Worm (Caenorhabditis elegans) whole organism, young adult: Measurements from ENCODE around the gene C43F9.5.

ENCODE experiments used
- B0035.1 ChIP-seq: sonication (generic microtip); optimal IDR thresholded peaks from 2 replicates; lab custom pipeline; 2016; ENCODE audit warnings: missing genetic modification characterization, mild to moderate bottlenecking, missing compliant biosample characterization, missing genotype, missing genetic modification reagents
- D2030.7 ChIP-seq: fragments of 200-800 bp; sonication (Bioruptor generic); IDR thresholded peaks from 2 replicates; pipeline ENCODE4 v1.3.6; 2022; ENCODE audit warnings: missing genetic modification reagents, missing genetic modification characterization, missing compliant biosample characterization
- F33H1.4 ChIP-seq: fragments of 200-800 bp; sonication (Bioruptor generic); IDR thresholded peaks from 2 replicates; pipeline ENCODE4 v1.3.6; 2022; ENCODE audit warnings: missing genetic modification reagents, missing genetic modification characterization, missing compliant biosample characterization
- F37B4.10 ChIP-seq: fragments of 200-800 bp; sonication (Bioruptor generic); IDR thresholded peaks from 2 replicates; pipeline ENCODE4 v1.3.6; 2022; ENCODE audit warnings: missing genetic modification characterization, missing compliant biosample characterization
- F39B2.1 ChIP-seq: fragments of 200-800 bp; sonication (Bioruptor generic); IDR thresholded peaks from 2 replicates; pipeline ENCODE4 v1.3.6; 2022; ENCODE audit warnings: missing genetic modification reagents, missing genetic modification characterization, missing compliant biosample characterization
- Y56A3A.18 ChIP-seq: fragments of 200-800 bp; sonication (Bioruptor generic); IDR thresholded peaks from 2 replicates; pipeline ENCODE4 v1.3.6; 2022; ENCODE audit warnings: missing genetic modification reagents, missing genetic modification characterization, missing compliant biosample characterization
- bed-1 ChIP-seq: fragments of 200-800 bp; sonication (Bioruptor generic); IDR thresholded peaks from 2 replicates; pipeline ENCODE4 v1.3.6; 2022; ENCODE audit warnings: missing genetic modification reagents, missing genetic modification characterization, missing compliant biosample characterization
- ccch-3 ChIP-seq: fragments of 200-800 bp; sonication (Bioruptor generic); optimal IDR thresholded peaks from 2 replicates; lab custom pipeline; 2018; ENCODE audit warnings: mild to moderate bottlenecking, missing genetic modification characterization, missing compliant biosample characterization
- ceh-40 ChIP-seq: fragments of 200-800 bp; sonication (Bioruptor generic); IDR thresholded peaks from 2 replicates; pipeline ENCODE4 v1.3.6; 2022; ENCODE audit warnings: missing genetic modification characterization, missing compliant biosample characterization
- die-1 ChIP-seq: sonication (generic microtip); optimal IDR thresholded peaks from 2 replicates; lab custom pipeline; 2016; ENCODE audit warnings: missing genotype, mild to moderate bottlenecking, missing genetic modification characterization, missing compliant biosample characterization
- dpff-1 ChIP-seq: sonication (generic microtip); optimal IDR thresholded peaks from 2 replicates; lab custom pipeline; 2017; ENCODE audit warnings: mild to moderate bottlenecking, missing genetic modification characterization, missing compliant biosample characterization
- egl-44 ChIP-seq: fragments of 200-800 bp; sonication (Bioruptor generic); IDR thresholded peaks from 2 replicates; pipeline ENCODE4 v1.3.6; 2022; ENCODE audit warnings: missing genetic modification reagents, missing genetic modification characterization, missing compliant biosample characterization
- egrh-3 ChIP-seq: fragments of 200-800 bp; sonication (Bioruptor generic); IDR thresholded peaks from 2 replicates; pipeline ENCODE4 v1.3.6; 2022; ENCODE audit warnings: missing genetic modification reagents, missing genetic modification characterization, missing compliant biosample characterization
- ets-4 ChIP-seq: fragments of 200-800 bp; sonication (Bioruptor generic); optimal IDR thresholded peaks from 2 replicates; lab custom pipeline; 2018; ENCODE audit warnings: mild to moderate bottlenecking, missing genetic modification characterization, missing compliant biosample characterization
- fkh-3 ChIP-seq: sonication (generic microtip); optimal IDR thresholded peaks from 2 replicates; lab custom pipeline; 2016; ENCODE audit warnings: mild to moderate bottlenecking, missing genetic modification characterization, missing compliant biosample characterization
- hrde-1 ChIP-seq: sonication (generic microtip); optimal IDR thresholded peaks from 2 replicates; lab custom pipeline; 2016; ENCODE audit warnings: missing genetic modification characterization, mild to moderate bottlenecking, missing compliant biosample characterization, moderate library complexity, missing genotype, missing genetic modification reagents, borderline replicate concordance
- let-607 ChIP-seq, 2 experiments: fragments of 200-800 bp in 1 of 2; sonication (Bioruptor generic) in 1 of 2; sonication (generic microtip) in 1 of 2; optimal IDR thresholded peaks; 2 replicates each; lab custom pipeline; 2016 to 2018; ENCODE audit warnings: mild to moderate bottlenecking in 2 of 2, missing compliant biosample characterization in 2 of 2, missing genetic modification characterization in 2 of 2, moderate library complexity in 2 of 2, missing genotype in 1 of 2
- lin-26 ChIP-seq: fragments of 200-800 bp; sonication (Bioruptor generic); IDR thresholded peaks from 2 replicates; pipeline ENCODE4 v1.3.6; 2022; ENCODE audit warnings: missing genetic modification reagents, missing genetic modification characterization, missing compliant biosample characterization
- madf-10 ChIP-seq: sonication (generic microtip); optimal IDR thresholded peaks from 2 replicates; lab custom pipeline; 2016; ENCODE audit warnings: mild to moderate bottlenecking, missing genetic modification characterization, missing compliant biosample characterization
- mel-28 ChIP-seq: sonication (generic microtip); optimal IDR thresholded peaks from 2 replicates; lab custom pipeline; 2016; ENCODE audit warnings: borderline replicate concordance, mild to moderate bottlenecking, missing genetic modification characterization, missing compliant biosample characterization
- nhr-179 ChIP-seq: sonication (generic microtip); optimal IDR thresholded peaks from 2 replicates; lab custom pipeline; 2016; ENCODE audit warnings: mild to moderate bottlenecking, missing genetic modification characterization, missing compliant biosample characterization
- nhr-27 ChIP-seq: fragments of 200-800 bp; sonication (Bioruptor generic); optimal IDR thresholded peaks from 2 replicates; lab custom pipeline; 2018; ENCODE audit warnings: mild to moderate bottlenecking, missing genetic modification characterization, moderate library complexity, missing compliant biosample characterization
- nhr-80 ChIP-seq: sonication (generic microtip); optimal IDR thresholded peaks from 2 replicates; lab custom pipeline; 2016; ENCODE audit warnings: missing genetic modification characterization, missing compliant biosample characterization
- nhr-90 ChIP-seq: sonication (generic microtip); optimal IDR thresholded peaks from 2 replicates; lab custom pipeline; 2016; ENCODE audit warnings: missing genotype, mild to moderate bottlenecking, missing genetic modification characterization, missing compliant biosample characterization
- sdz-38 ChIP-seq: sonication (generic microtip); optimal IDR thresholded peaks from 2 replicates; lab custom pipeline; 2016; ENCODE audit warnings: missing genotype, missing genetic modification characterization, missing compliant biosample characterization
- somi-1 ChIP-seq: fragments of 200-800 bp; sonication (Bioruptor generic); optimal IDR thresholded peaks from 2 replicates; lab custom pipeline; 2018; ENCODE audit warnings: mild to moderate bottlenecking, missing genetic modification characterization, missing compliant biosample characterization
- tbp1 ChIP-seq: fragments of 200-800 bp; sonication (Bioruptor generic); optimal IDR thresholded peaks from 2 replicates; lab custom pipeline; 2018; ENCODE audit warnings: mild to moderate bottlenecking, missing genetic modification characterization, missing compliant biosample characterization
- xnd-1 ChIP-seq: sonication (generic microtip); optimal IDR thresholded peaks from 2 replicates; lab custom pipeline; 2016; ENCODE audit warnings: missing genotype, missing genetic modification reagents, missing genetic modification characterization, missing compliant biosample characterization
- zfh-2 ChIP-seq: fragments of 200-800 bp; sonication (Bioruptor generic); conservative IDR thresholded peaks from 2 replicates; pipeline ENCODE4 v1.3.6; 2022; ENCODE audit warnings: missing genetic modification reagents, missing genetic modification characterization, missing compliant biosample characterization
- zim-3 ChIP-seq: sonication (generic microtip); optimal IDR thresholded peaks from 2 replicates; lab custom pipeline; 2017; ENCODE audit warnings: mild to moderate bottlenecking, missing genetic modification characterization, moderate library complexity, missing compliant biosample characterization
- ztf-18 ChIP-seq: sonication (generic microtip); optimal IDR thresholded peaks from 2 replicates; lab custom pipeline; 2016; ENCODE audit warnings: missing genotype, mild to moderate bottlenecking, missing genetic modification characterization, missing compliant biosample characterization
- ztf-28 ChIP-seq: fragments of 200-800 bp; sonication (Bioruptor generic); IDR thresholded peaks from 2 replicates; pipeline ENCODE4 v1.3.6; 2022; ENCODE audit warnings: missing genetic modification reagents, missing genetic modification characterization, missing compliant biosample characterization

Gene C43F9.5

ce11 chrIV:10584237-10584636 lies 6.3 kb downstream of the C43F9.5 start, which contains the start of gene oac-8:
TSS of gene oac-8 (plus strand) at chrIV:10584537.
- TF ChIP-seq ccch-3 (GFP tag; lab: Kevin White, UChicago): no peak
- no peak for TF ChIP-seq Y56A3A.18 (GFP tag; lab: Robert Waterston, UW)
- no peak for TF ChIP-seq ets-4 (GFP tag; lab: Kevin White, UChicago)
- TF ChIP-seq xnd-1 (tag; lab: Kevin White, UChicago): no peak
- TF ChIP-seq nhr-27: no peak
- TF ChIP-seq egrh-3: no peak
- no peak for TF ChIP-seq tbp1 (GFP tag; lab: Kevin White, UChicago)
- TF ChIP-seq let-607 (tag; optimal IDR thresholded peaks at IDR 0.05; lab: Kevin White, UChicago): no peak
- no peak for TF ChIP-seq somi-1 (GFP tag; lab: Kevin White, UChicago)
- no peak for TF ChIP-seq die-1 (tag; lab: Kevin White, UChicago)

DNA sequence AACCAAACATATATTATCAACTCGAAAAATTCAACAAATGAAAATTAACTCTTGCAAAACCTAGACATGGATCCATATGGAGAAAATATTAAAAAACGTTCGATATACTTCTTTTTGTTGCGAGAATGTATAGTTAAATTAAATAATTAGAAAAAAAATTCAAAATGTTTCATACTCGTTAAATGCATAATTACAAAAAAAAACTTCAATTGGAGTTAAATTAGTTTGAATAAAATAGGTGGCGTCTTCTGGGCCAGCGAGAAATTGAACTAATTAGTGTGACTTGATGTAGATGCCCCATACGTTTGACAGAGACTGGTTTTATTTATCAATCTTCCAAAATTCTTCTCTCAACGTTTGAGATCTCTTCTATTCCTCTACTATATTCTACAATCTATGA lies 12.2 kb downstream of the C43F9.5 start, which contains the start of gene lgc-43:
TSS of gene lgc-43 (plus strand) at position 301 of the 400 bp plus-strand sequence.
- TF ChIP-seq zim-3 (tag; lab: Kevin White, UChicago): no peak
- no peak for TF ChIP-seq egl-44 (GFP tag; lab: Robert Waterston, UW)
- no peak for TF ChIP-seq ztf-28

- TF ChIP-seq F39B2.1 (GFP tag; lab: Robert Waterston, UW) (no peak), F37B4.10 (GFP tag; lab: Robert Waterston, UW) (no peak), F33H1.4 (GFP tag; lab: Robert Waterston, UW) (no peak), sdz-38 (no peak), fkh-3 (tag; lab: Kevin White, UChicago) (no peak), hrde-1 (no peak), nhr-80 (tag; lab: Kevin White, UChicago) (peak; percentile 37), bed-1 (GFP tag; lab: Robert Waterston, UW) (no peak)
Observed at ce11 chrIV:10577600-10577999, 12.9 kb downstream of the C43F9.5 start.

ce11 chrIV:10576624-10577023 lies 13.9 kb downstream of the C43F9.5 start:
- TF ChIP-seq ztf-18: no peak
- no peak for TF ChIP-seq egrh-3
- no peak for TF ChIP-seq ceh-40 (GFP tag; lab: Robert Waterston, UW)
- TF ChIP-seq madf-10: no peak
- TF ChIP-seq lin-26 (GFP tag; lab: Robert Waterston, UW): no peak

- TF ChIP-seq D2030.7 (GFP tag; lab: Robert Waterston, UW): no peak
Observed at ce11 chrIV:10576050-10576449, 14.5 kb downstream of the C43F9.5 start, which contains the start of gene efn-2. TSS of gene efn-2 (plus strand) at chrIV:10576350.

DNA sequence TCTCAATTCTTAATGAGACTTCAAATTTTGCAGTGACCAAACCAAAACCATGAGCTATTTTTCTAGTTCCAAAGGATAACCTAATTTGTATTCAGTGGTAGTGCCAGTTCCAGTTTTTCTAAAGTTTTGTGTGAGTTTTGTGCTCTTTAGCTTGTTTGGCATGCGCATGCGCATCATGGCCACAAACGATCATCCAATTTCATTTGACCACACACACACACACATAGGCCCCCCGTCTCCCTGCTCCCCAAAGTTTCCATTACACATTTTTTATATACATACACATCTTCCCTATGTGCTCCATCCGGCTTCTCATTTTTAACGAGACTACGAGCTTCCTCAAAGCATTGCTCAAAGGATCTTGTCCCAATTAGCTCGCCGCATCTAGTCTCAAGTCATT lies 16.1 kb downstream of the C43F9.5 start:
- no peak for TF ChIP-seq mel-28
- no peak for TF ChIP-seq B0035.1 (tag; lab: Kevin White, UChicago)
- TF ChIP-seq dpff-1 (tag; lab: Kevin White, UChicago): no peak
- no peak for TF ChIP-seq zfh-2
- TF ChIP-seq nhr-179 (tag; lab: Kevin White, UChicago): no peak
- TF ChIP-seq nhr-90: no peak
- TF ChIP-seq, all 124 proteins: peak for 0
